Worm (Caenorhabditis elegans): Measurements from ENCODE around the gene F59B1.6.
A peak's percentile ranks its signal among the peaks of the same experiment; 100 is the strongest.

Gene F59B1.6

DNA sequence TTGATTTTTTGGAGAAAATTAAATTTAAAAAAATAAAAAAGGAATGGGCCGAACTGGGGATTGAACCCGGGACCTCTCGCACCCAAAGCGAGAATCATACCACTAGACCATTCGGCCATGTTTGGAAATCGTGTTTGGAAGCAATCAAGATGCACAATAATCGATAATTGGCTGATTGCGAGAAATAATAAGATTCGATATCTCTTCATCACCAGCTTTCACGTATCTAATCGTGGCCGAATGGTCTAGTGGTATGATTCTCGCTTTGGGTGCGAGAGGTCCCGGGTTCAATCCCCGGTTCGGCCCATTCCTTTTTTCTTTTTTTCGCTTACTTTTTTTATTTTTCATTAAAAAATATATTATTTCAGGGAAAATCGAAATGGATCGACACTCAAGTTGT lies 49.4 kb downstream of the F59B1.6 start (continued):
- peak; percentile 20 for TF ChIP-seq nhr-48 (tag; optimal IDR thresholded peaks at IDR 0.05)
- TF ChIP-seq lim-7 (GFP tag; IDR thresholded peaks at IDR 0.05) = peak; percentile 80
- TF ChIP-seq lin-29 (GFP tag; IDR thresholded peaks at IDR 0.05) = no peak
- peak; percentile 25 for TF ChIP-seq duxl-1 (tag; optimal IDR thresholded peaks at IDR 0.05; ENCODE audit: poor library complexity)
- TF ChIP-seq lsy-2 (tag; optimal IDR thresholded peaks at IDR 0.05) = peak in 1 of 2 experiments; percentile 35
- no peak for TF ChIP-seq vab-7 (GFP tag; IDR thresholded peaks at IDR 0.05)
- TF ChIP-seq nhr-76 (tag; optimal IDR thresholded peaks at IDR 0.05) = no peak
- peak; percentile 47; the same call in 1 of the 2 replicates for TF ChIP-seq tra-1 (GFP tag; IDR thresholded peaks at IDR 0.05)
- TF ChIP-seq lin-1 (GFP tag; IDR thresholded peaks at IDR 0.05) = 0 out of 2 replicates have a peak, but pooled peaks have one; percentile 21
- peak; percentile 76 for TF ChIP-seq F26F4.8 (GFP tag; conservative IDR thresholded peaks at IDR 0.05)
- no peak for TF ChIP-seq ZK546.5 (tag; optimal IDR thresholded peaks at IDR 0.05)
- peak; percentile 39; the same call in 1 of the 2 replicates for TF ChIP-seq ceh-44 (GFP tag; IDR thresholded peaks at IDR 0.05)
- peak; percentile 49 for TF ChIP-seq T26A8.4 (GFP tag; IDR thresholded peaks at IDR 0.05)
- no peak for TF ChIP-seq ceh-28 (tag; optimal IDR thresholded peaks at IDR 0.05)
- TF ChIP-seq lin-13 (GFP tag; optimal IDR thresholded peaks at IDR 0.05) = peak; percentile 31
- no peak for TF ChIP-seq hlh-30 (tag; optimal IDR thresholded peaks at IDR 0.05; ENCODE audit: insufficient read depth)
- TF ChIP-seq rbr-2 (tag; optimal IDR thresholded peaks at IDR 0.05) = no peak
- TF ChIP-seq jun-1 (tag; optimal IDR thresholded peaks at IDR 0.05) = no peak

DNA sequence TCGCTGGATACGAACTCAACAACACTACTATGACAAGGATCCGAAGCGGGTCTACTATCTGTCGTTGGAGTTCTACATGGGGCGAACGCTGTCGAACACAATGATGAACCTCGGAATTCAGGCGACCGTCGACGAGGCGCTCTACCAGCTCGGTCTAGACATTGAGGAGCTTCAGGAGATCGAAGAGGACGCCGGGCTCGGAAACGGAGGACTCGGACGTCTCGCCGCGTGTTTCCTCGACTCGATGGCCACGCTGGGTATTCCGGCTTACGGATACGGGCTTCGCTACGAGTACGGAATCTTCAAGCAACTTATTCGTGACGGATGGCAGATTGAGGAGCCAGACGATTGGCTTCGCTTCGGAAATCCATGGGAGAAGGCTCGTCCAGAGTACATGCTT lies 49.8 kb downstream of the F59B1.6 start:
- no peak for TF ChIP-seq jun-1 (tag; optimal IDR thresholded peaks at IDR 0.05)
- TF ChIP-seq D1046.2 (GFP tag; IDR thresholded peaks at IDR 0.05) = no peak
- TF ChIP-seq set-16 (GFP tag; IDR thresholded peaks at IDR 0.05) = peak; percentile 80
- TF ChIP-seq unc-62 (GFP tag; optimal IDR thresholded peaks at IDR 0.05 in 1 of 2) = peak in 1 of 2 experiments; percentile 75
- TF ChIP-seq unc-62 (tag; optimal IDR thresholded peaks at IDR 0.05) = no peak
- no peak for TF ChIP-seq dve-1 (tag; optimal IDR thresholded peaks at IDR 0.05; ENCODE audit: insufficient read depth)
- no peak for TF ChIP-seq ceh-28 (tag; optimal IDR thresholded peaks at IDR 0.05)
- no peak for TF ChIP-seq pha-4 (GFP tag; IDR thresholded peaks at IDR 0.05)
- TF ChIP-seq pha-4 (tag; optimal IDR thresholded peaks at IDR 0.05) = no peak

DNA sequence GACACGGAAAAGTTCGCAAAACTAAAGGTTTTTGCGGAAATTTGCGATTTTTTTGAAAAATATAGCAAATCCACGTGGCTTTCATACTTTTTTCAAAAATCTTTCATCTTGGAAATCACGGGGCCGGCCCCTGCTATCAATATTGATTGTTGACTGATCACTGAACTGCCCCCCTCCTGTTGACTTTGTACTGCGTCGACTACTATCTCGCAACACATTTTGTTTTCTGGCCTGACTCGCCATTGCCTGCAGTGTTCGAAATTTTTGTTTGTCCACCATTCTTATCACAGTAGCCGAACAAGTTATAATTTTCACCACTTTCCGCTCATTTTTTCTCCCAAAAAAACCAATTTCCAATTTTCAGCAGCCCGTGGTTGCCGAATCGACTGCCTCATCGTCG lies 50.5 kb downstream of the F59B1.6 start:
- TF ChIP-seq daf-16 (GFP tag; optimal IDR thresholded peaks at IDR 0.05) (peak in 1 of 2 experiments; percentile 20), daf-16 (tag; optimal IDR thresholded peaks at IDR 0.05) (peak; percentile 88), snpc-4 (tag; optimal IDR thresholded peaks at IDR 0.05) (no peak), mdl-1 (tag; optimal IDR thresholded peaks at IDR 0.05) (peak in 1 of 2 experiments; percentile 4), nhr-28 (tag; optimal IDR thresholded peaks at IDR 0.05) (peak; percentile 20), hlh-30 (tag; optimal IDR thresholded peaks at IDR 0.05; ENCODE audit: insufficient read depth) (peak; percentile 36), hlh-11 (tag; optimal IDR thresholded peaks at IDR 0.05) (peak; percentile 9), lin-15B (tag; optimal IDR thresholded peaks at IDR 0.05) (no peak), lin-38 (GFP tag; IDR thresholded peaks at IDR 0.05) (no peak), saeg-2 (GFP tag; IDR thresholded peaks at IDR 0.05) (no peak), aha-1 (tag) (peak; percentile 92), dve-1 (tag; optimal IDR thresholded peaks at IDR 0.05; ENCODE audit: insufficient read depth) (peak; percentile 35), lin-39 (tag; optimal IDR thresholded peaks at IDR 0.05) (no peak), spr-3 (GFP tag; optimal IDR thresholded peaks at IDR 0.05) (no peak), jun-1 (tag; optimal IDR thresholded peaks at IDR 0.05) (no peak)

DNA sequence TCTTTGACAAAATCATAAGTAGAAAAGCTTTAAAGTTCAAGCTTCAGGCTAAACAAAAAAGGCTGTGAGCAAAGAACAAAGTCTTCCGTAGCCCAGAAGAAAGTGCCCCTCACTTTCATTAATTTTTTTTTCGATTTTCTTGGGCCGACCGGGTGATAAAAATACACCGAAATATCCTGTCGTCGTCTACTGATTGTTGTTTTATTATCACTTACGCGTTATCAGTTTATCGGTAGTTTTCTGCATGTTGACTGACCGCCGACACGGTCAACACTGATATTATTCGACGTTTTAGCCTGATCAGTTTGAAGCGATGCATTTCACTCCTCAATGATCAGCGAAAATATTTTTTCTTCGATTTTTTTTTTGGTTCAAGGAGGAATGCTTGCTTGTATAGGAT lies 51.1 kb downstream of the F59B1.6 start:
- TF ChIP-seq pqm-1 (tag; optimal IDR thresholded peaks at IDR 0.05) = peak; percentile 50
- peak; percentile 30; the same call in 1 of the 2 replicates for TF ChIP-seq dmd-6 (GFP tag; IDR thresholded peaks at IDR 0.05)
- TF ChIP-seq mdl-1 (tag; optimal IDR thresholded peaks at IDR 0.05) = no peak
- peak; percentile 16 for TF ChIP-seq hlh-11 (tag; optimal IDR thresholded peaks at IDR 0.05)
- no peak for TF ChIP-seq snpc-4 (tag; optimal IDR thresholded peaks at IDR 0.05)
- TF ChIP-seq ztf-11 (tag; optimal IDR thresholded peaks at IDR 0.05) = no peak
- no peak for TF ChIP-seq pha-4 (GFP tag; IDR thresholded peaks at IDR 0.05)
- TF ChIP-seq pha-4 (tag; optimal IDR thresholded peaks at IDR 0.05) = no peak
- TF ChIP-seq nhr-11 (tag; optimal IDR thresholded peaks at IDR 0.05) = no peak
- no peak for TF ChIP-seq ceh-32 (tag; optimal IDR thresholded peaks at IDR 0.05; ENCODE audit: poor library complexity)
- TF ChIP-seq lsy-2 (tag; optimal IDR thresholded peaks at IDR 0.05) = no peak
- no peak for TF ChIP-seq R02D3.7 (tag; optimal IDR thresholded peaks at IDR 0.05)
- TF ChIP-seq F44E2.7 (GFP tag; IDR thresholded peaks at IDR 0.05) = no peak
- TF ChIP-seq daf-16 (GFP tag; optimal IDR thresholded peaks at IDR 0.05) = no peak
- TF ChIP-seq daf-16 (tag; optimal IDR thresholded peaks at IDR 0.05) = peak; percentile 97
- no peak for TF ChIP-seq Y5F2A.4 (GFP tag; optimal IDR thresholded peaks at IDR 0.05)
- TF ChIP-seq egl-43 (GFP tag; IDR thresholded peaks at IDR 0.05) = no peak
- TF ChIP-seq daf-12 (tag; optimal IDR thresholded peaks at IDR 0.05) = no peak
- no peak for TF ChIP-seq spr-3 (GFP tag; optimal IDR thresholded peaks at IDR 0.05)
- TF ChIP-seq duxl-1 (tag; optimal IDR thresholded peaks at IDR 0.05; ENCODE audit: poor library complexity) = no peak

All from whole organism, L4 larva.